Worm (Caenorhabditis elegans) whole organism, L2 larva: ENCODE data around the gene clec-54.

Source experiments
- C34F6.9 ChIP-seq: fragments of 150-350 bp; optimal IDR thresholded peaks from 2 replicates; lab custom pipeline; 2014; ENCODE audit warnings: missing biosample characterization, missing genetic modification characterization
- F13H6.1 ChIP-seq: sonication (generic microtip); optimal IDR thresholded peaks from 2 replicates; lab custom pipeline; 2016; ENCODE audit warnings: missing genetic modification characterization, missing compliant biosample characterization
- R02D3.7 ChIP-seq: fragments of 150-350 bp; optimal IDR thresholded peaks from 2 replicates; lab custom pipeline; 2014; ENCODE audit warnings: missing biosample characterization, missing genetic modification characterization
- Y55F3AM.14 ChIP-seq: fragments of 200-800 bp; sonication (Bioruptor generic); optimal IDR thresholded peaks from 2 replicates; lab custom pipeline; 2018; ENCODE audit warnings: mild to moderate bottlenecking, missing genetic modification characterization, missing compliant biosample characterization
- alr-1 ChIP-seq: fragments of 150-350 bp; optimal IDR thresholded peaks from 2 replicates; lab custom pipeline; 2014; ENCODE audit warnings: missing biosample characterization, missing genetic modification characterization
- aly-2 ChIP-seq: fragments of 150-350 bp; optimal IDR thresholded peaks from 2 replicates; lab custom pipeline; 2014; ENCODE audit warnings: missing biosample characterization, missing genetic modification characterization
- ama-1 ChIP-seq: fragments of 150-350 bp; optimal IDR thresholded peaks from 2 replicates; lab custom pipeline; 2018; ENCODE audit warnings: inconsistent platforms
- blmp-1 ChIP-seq: sonication (generic microtip); optimal IDR thresholded peaks from 2 replicates; lab custom pipeline; 2017; ENCODE audit warnings: missing genetic modification characterization, mild to moderate bottlenecking, missing compliant biosample characterization, antibody characterized with exemption, moderate library complexity; ENCODE audit not compliant: insufficient read depth
- ceh-16 ChIP-seq: fragments of 150-350 bp; optimal IDR thresholded peaks from 2 replicates; lab custom pipeline; 2014; ENCODE audit warnings: missing biosample characterization, missing genetic modification characterization
- ceh-82 ChIP-seq: fragments of 150-350 bp; optimal IDR thresholded peaks from 2 replicates; lab custom pipeline; 2014; ENCODE audit warnings: missing biosample characterization, missing genetic modification characterization
- crh-2 ChIP-seq: sonication (generic microtip); optimal IDR thresholded peaks from 2 replicates; lab custom pipeline; 2017; ENCODE audit warnings: missing biosample characterization, missing genetic modification characterization
- dmd-4 ChIP-seq: sonication (generic microtip); optimal IDR thresholded peaks from 2 replicates; lab custom pipeline; 2017; ENCODE audit warnings: missing biosample characterization, missing genetic modification characterization
- egl-27 ChIP-seq: sonication (generic microtip); optimal IDR thresholded peaks from 3 replicates; lab custom pipeline; 2017; ENCODE audit warnings: missing biosample characterization, missing genetic modification reagents, missing genetic modification characterization
- elt-3 ChIP-seq: sonication (generic microtip); optimal IDR thresholded peaks from 2 replicates; lab custom pipeline; 2017; ENCODE audit warnings: missing biosample characterization, missing genetic modification characterization
- fos-1 ChIP-seq: fragments of 150-350 bp; optimal IDR thresholded peaks from 2 replicates; lab custom pipeline; 2014; ENCODE audit warnings: missing biosample characterization, missing genetic modification characterization
- lin-11 ChIP-seq: fragments of 150-350 bp; sonication (generic microtip); optimal IDR thresholded peaks from 2 replicates; lab custom pipeline; 2014; ENCODE audit warnings: missing biosample characterization, missing genetic modification characterization, inconsistent platforms, mixed read lengths
- lin-39 ChIP-seq: fragments of 150-350 bp; optimal IDR thresholded peaks from 2 replicates; lab custom pipeline; 2014; ENCODE audit warnings: missing biosample characterization, missing genetic modification reagents, missing genetic modification characterization
- mab-5 ChIP-seq: fragments of 150-350 bp; optimal IDR thresholded peaks from 2 replicates; lab custom pipeline; 2014; ENCODE audit warnings: missing biosample characterization, missing genetic modification characterization
- mbf-1 ChIP-seq: sonication (generic microtip); optimal IDR thresholded peaks from 2 replicates; lab custom pipeline; 2017; ENCODE audit warnings: missing biosample characterization, missing genetic modification characterization
- mdl-1 ChIP-seq, 2 experiments: fragments of 150-350 bp in 1 of 2; sonication (generic microtip) in 1 of 2; optimal IDR thresholded peaks; 2 replicates each; lab custom pipeline; 2017; ENCODE audit warnings: missing biosample characterization in 2 of 2, missing genetic modification characterization in 2 of 2
- nhr-10 ChIP-seq: sonication (generic microtip); optimal IDR thresholded peaks from 2 replicates; lab custom pipeline; 2017; ENCODE audit warnings: missing biosample characterization, missing genetic modification characterization
- nhr-12 ChIP-seq: fragments of 150-350 bp; optimal IDR thresholded peaks from 2 replicates; lab custom pipeline; 2014; ENCODE audit warnings: missing biosample characterization, missing genetic modification characterization
- nhr-129 ChIP-seq: fragments of 150-350 bp; optimal IDR thresholded peaks from 2 replicates; lab custom pipeline; 2014; ENCODE audit warnings: missing biosample characterization, missing genetic modification characterization
- nhr-25 ChIP-seq: fragments of 150-350 bp; sonication (generic microtip); optimal IDR thresholded peaks from 3 replicates; lab custom pipeline; 2014; ENCODE audit warnings: missing biosample characterization, missing genetic modification characterization
- peb-1 ChIP-seq: fragments of 150-350 bp; optimal IDR thresholded peaks from 2 replicates; lab custom pipeline; 2014; ENCODE audit warnings: missing biosample characterization, missing genetic modification characterization
- sem-4 ChIP-seq: fragments of 150-350 bp; optimal IDR thresholded peaks from 2 replicates; lab custom pipeline; 2014; ENCODE audit warnings: missing biosample characterization, missing genetic modification reagents, missing genetic modification characterization
- sma-3 ChIP-seq: sonication (generic microtip); optimal IDR thresholded peaks from 2 replicates; lab custom pipeline; 2016; ENCODE audit warnings: missing genetic modification reagents, missing genetic modification characterization, missing compliant biosample characterization
- sma-9 ChIP-seq, 2 experiments: fragments of 150-350 bp in 1 of 2; sonication (generic microtip) in 1 of 2; optimal IDR thresholded peaks; 2 replicates each; lab custom pipeline; 2014 to 2016; ENCODE audit warnings: missing genetic modification characterization in 2 of 2, mild to moderate bottlenecking in 1 of 2, missing biosample characterization in 1 of 2, missing compliant biosample characterization in 1 of 2, missing genetic modification reagents in 1 of 2, moderate library complexity in 1 of 2
- snpc-4 ChIP-seq: fragments of 150-350 bp; optimal IDR thresholded peaks from 2 replicates; lab custom pipeline; 2014; ENCODE audit warnings: missing biosample characterization, missing genetic modification characterization
- unc-55 ChIP-seq: fragments of 150-350 bp; sonication (generic microtip); optimal IDR thresholded peaks from 3 replicates; lab custom pipeline; 2014; ENCODE audit warnings: missing biosample characterization, missing genetic modification reagents, missing genetic modification characterization
- unc-62 ChIP-seq: fragments of 150-350 bp; optimal IDR thresholded peaks from 2 replicates; lab custom pipeline; 2014; ENCODE audit warnings: missing biosample characterization, missing genetic modification reagents, missing genetic modification characterization
- zag-1 ChIP-seq: fragments of 150-350 bp; optimal IDR thresholded peaks from 2 replicates; lab custom pipeline; 2014; ENCODE audit warnings: missing biosample characterization, missing genetic modification characterization
- ztf-1 ChIP-seq: fragments of 200-800 bp; sonication (Bioruptor generic); conservative IDR thresholded peaks from 2 replicates; pipeline ENCODE4 v1.3.6; 2022; ENCODE audit warnings: missing genetic modification characterization, missing compliant biosample characterization
- ztf-11 ChIP-seq: sonication (generic microtip); optimal IDR thresholded peaks from 2 replicates; lab custom pipeline; 2017; ENCODE audit warnings: missing biosample characterization, missing genetic modification characterization
- ztf-4 ChIP-seq: fragments of 150-350 bp; optimal IDR thresholded peaks from 2 replicates; lab custom pipeline; 2014; ENCODE audit warnings: missing biosample characterization, missing genetic modification characterization

clec-54 gene

ce11 chrV:14493665-14494064 is 17.0 kb downstream of the clec-54 start:
- TF ChIP-seq nhr-10 (tag; lab: Kevin White, UChicago) (no peak), ceh-82 (tag; lab: Kevin White, UChicago) (no peak), alr-1 (tag; lab: Kevin White, UChicago) (no peak), R02D3.7 (tag; lab: Kevin White, UChicago) (no peak), crh-2 (tag; lab: Kevin White, UChicago) (no peak), nhr-25 (tag; lab: Kevin White, UChicago) (no peak), blmp-1 (no peak), fos-1 (no peak), F13H6.1 (tag; lab: Kevin White, UChicago) (no peak), unc-55 (no peak), ztf-11 (tag; lab: Kevin White, UChicago) (no peak), Y55F3AM.14 (GFP tag; lab: Kevin White, UChicago) (no peak), aly-2 (tag; lab: Kevin White, UChicago) (no peak), peb-1 (no peak)

- TF ChIP-seq C34F6.9 (tag; lab: Kevin White, UChicago): peak; percentile 17
- TF ChIP-seq ztf-11 (tag; lab: Kevin White, UChicago): no peak
- TF ChIP-seq blmp-1: peak; percentile 77
- peak; percentile 21 for TF ChIP-seq sem-4 (tag; lab: Kevin White, UChicago)
- no peak for TF ChIP-seq zag-1 (tag; lab: Kevin White, UChicago)
Measured at ce11 chrV:14495493-14495892, 18.8 kb downstream of the clec-54 start.

ce11 chrV:14496446-14496845 is 19.7 kb downstream of the clec-54 start:
- TF ChIP-seq blmp-1 (no peak), crh-2 (tag; lab: Kevin White, UChicago) (no peak), lin-39 (tag; lab: Kevin White, UChicago) (no peak), snpc-4 (tag; lab: Kevin White, UChicago) (no peak), mab-5 (no peak), dmd-4 (tag; lab: Kevin White, UChicago) (no peak), ama-1 (lab: Kevin White, UChicago) (no peak), unc-62 (GFP tag; lab: Kevin White, UChicago) (no peak), nhr-25 (tag; lab: Kevin White, UChicago) (no peak), R02D3.7 (tag; lab: Kevin White, UChicago) (no peak), F13H6.1 (tag; lab: Kevin White, UChicago) (no peak), sma-3 (GFP tag; lab: Kevin White, UChicago) (no peak), elt-3 (tag; lab: Kevin White, UChicago) (no peak), egl-27 (tag; lab: Kevin White, UChicago) (no peak), mbf-1 (tag; lab: Kevin White, UChicago) (no peak), sem-4 (tag; lab: Kevin White, UChicago) (no peak)

- TF ChIP-seq egl-27 (tag; lab: Kevin White, UChicago): no peak
- TF ChIP-seq sma-9 (GFP tag; optimal IDR thresholded peaks at IDR 0.05; lab: Kevin White, UChicago): no peak
- TF ChIP-seq sma-9 (tag; optimal IDR thresholded peaks at IDR 0.05; lab: Kevin White, UChicago): no peak
- no peak for TF ChIP-seq nhr-25 (tag; lab: Kevin White, UChicago)
- no peak for TF ChIP-seq ztf-4 (tag; lab: Kevin White, UChicago)
- no peak for TF ChIP-seq ztf-1
- TF ChIP-seq unc-62 (GFP tag; lab: Kevin White, UChicago): no peak
- TF ChIP-seq lin-11 (tag; lab: Kevin White, UChicago): no peak
- no peak for TF ChIP-seq ama-1 (lab: Kevin White, UChicago)
Measured at ce11 chrV:14498204-14498603, 21.5 kb downstream of the clec-54 start.

ce11 chrV:14499074-14499864 is 22.6 kb downstream of the clec-54 start:
- TF ChIP-seq ceh-16 (tag; lab: Kevin White, UChicago): no peak
- TF ChIP-seq nhr-25 (tag; lab: Kevin White, UChicago): peak; percentile 31
- peak; percentile 54 for TF ChIP-seq nhr-129
- TF ChIP-seq C34F6.9 (tag; lab: Kevin White, UChicago): peak; percentile 11
- no peak for TF ChIP-seq Y55F3AM.14 (GFP tag; lab: Kevin White, UChicago)
- no peak for TF ChIP-seq elt-3 (tag; lab: Kevin White, UChicago)
- no peak for TF ChIP-seq nhr-12 (tag; lab: Kevin White, UChicago)
- no peak for TF ChIP-seq mdl-1 (tag; optimal IDR thresholded peaks at IDR 0.05; lab: Kevin White, UChicago)
- peak; percentile 32 for TF ChIP-seq F13H6.1 (tag; lab: Kevin White, UChicago)
